Fruit fly (Drosophila melanogaster) Kc167 (cell line): ENCODE data around the gene snRNP-U1-C.

ENCODE experiments used
- Myc ChIP-seq: fragments of >200 bp; optimal IDR thresholded peaks from 2 replicates; lab custom pipeline; 2017; ENCODE audit warnings: missing external identifiers
- Sin3A ChIP-seq: fragments of >200 bp; optimal IDR thresholded peaks from 2 replicates; lab custom pipeline; 2018; ENCODE audit warnings: missing external identifiers
- h ChIP-seq: fragments of >200 bp; optimal IDR thresholded peaks from 3 replicates; lab custom pipeline; 2018; ENCODE audit warnings: missing external identifiers
- insv ChIP-seq: fragments of >200 bp; optimal IDR thresholded peaks from 3 replicates; lab custom pipeline; 2018; ENCODE audit warnings: missing external identifiers
- psq ChIP-seq: fragments of >200 bp; optimal IDR thresholded peaks from 2 replicates; lab custom pipeline; 2017; ENCODE audit warnings: missing external identifiers
- ttk ChIP-seq: sonication (Bioruptor generic); optimal IDR thresholded peaks from 2 replicates; lab custom pipeline; 2017; ENCODE audit warnings: missing external identifiers

DNA sequence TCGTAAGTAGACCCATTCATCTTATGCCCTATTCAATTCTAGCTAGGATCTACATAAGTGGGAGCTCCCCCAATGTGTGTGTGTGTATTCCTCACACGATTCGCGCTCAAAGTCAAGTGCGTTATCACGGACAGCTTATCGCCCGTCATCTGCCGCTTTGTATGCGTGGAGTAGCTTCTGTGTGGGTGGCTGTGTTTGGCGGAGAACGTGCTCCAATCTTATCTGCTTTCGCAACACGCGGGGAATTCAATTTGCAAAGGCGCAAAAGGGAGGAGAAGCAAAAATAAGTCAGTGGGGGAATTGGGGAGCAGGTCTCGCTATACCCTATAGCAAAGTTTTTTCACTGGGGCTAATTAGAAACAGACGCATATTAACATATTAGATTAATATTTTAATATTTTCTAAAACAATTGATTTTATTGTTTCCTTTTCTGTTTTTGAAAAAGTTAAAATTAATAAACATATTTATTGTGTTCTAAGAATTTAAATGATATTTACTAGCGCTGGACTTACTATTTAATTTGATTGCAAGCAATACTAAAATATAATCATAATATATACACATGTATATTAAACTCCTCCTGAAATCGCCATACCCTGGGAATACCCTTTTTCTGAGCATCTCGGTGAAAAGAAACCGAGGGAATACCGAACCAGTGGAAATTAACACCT is 1.8 kb upstream of the snRNP-U1-C start:
- TF ChIP-seq psq (lab: Kevin White, UChicago) (no peak), Myc (lab: Kevin White, UChicago) (no peak), Sin3A (no peak), insv (lab: Kevin White, UChicago) (no peak), ttk (no peak), h (lab: Kevin White, UChicago) (no peak)
